Worm (Caenorhabditis elegans) whole organism, early embryonic: ENCODE results near the gene Y42H9B.3.

Source experiments
- B0310.2 ChIP-seq: sonication (generic microtip); optimal IDR thresholded peaks from 2 replicates; lab custom pipeline; 2016; ENCODE audit warnings: mild to moderate bottlenecking, missing genetic modification characterization, missing compliant biosample characterization
- F13C5.2 ChIP-seq: sonication (generic microtip); optimal IDR thresholded peaks from 2 replicates; lab custom pipeline; 2017; ENCODE audit warnings: mild to moderate bottlenecking, missing genetic modification characterization, inconsistent platforms, missing compliant biosample characterization
- aly-1 ChIP-seq: sonication (generic microtip); optimal IDR thresholded peaks from 2 replicates; lab custom pipeline; 2016; ENCODE audit warnings: missing genetic modification characterization, missing compliant biosample characterization
- ama-1 ChIP-seq: fragments of 150-350 bp; optimal IDR thresholded peaks from 2 replicates; lab custom pipeline; 2014
- ceh-13 ChIP-seq: fragments of 200-800 bp; sonication (Bioruptor generic); optimal IDR thresholded peaks from 2 replicates; lab custom pipeline; 2018; ENCODE audit warnings: mild to moderate bottlenecking, missing genetic modification characterization, missing compliant biosample characterization
- ceh-36 ChIP-seq: sonication (generic microtip); optimal IDR thresholded peaks from 2 replicates; lab custom pipeline; 2016; ENCODE audit warnings: missing genetic modification characterization, inconsistent platforms, missing compliant biosample characterization
- ets-7 ChIP-seq: sonication (generic microtip); optimal IDR thresholded peaks from 2 replicates; lab custom pipeline; 2016; ENCODE audit warnings: missing genotype, missing genetic modification characterization, missing compliant biosample characterization
- flt-1 ChIP-seq: fragments of 200-800 bp; sonication (Bioruptor generic); IDR thresholded peaks from 2 replicates; pipeline ENCODE4 v1.3.6; 2022; ENCODE audit warnings: missing genetic modification characterization, missing compliant biosample characterization
- hmbx-1 ChIP-seq: sonication (generic microtip); optimal IDR thresholded peaks from 2 replicates; lab custom pipeline; 2016; ENCODE audit warnings: mild to moderate bottlenecking, missing genetic modification characterization, missing compliant biosample characterization
- hmg-4 ChIP-seq: fragments of 200-800 bp; sonication (Bioruptor generic); optimal IDR thresholded peaks from 2 replicates; lab custom pipeline; 2018; ENCODE audit warnings: mild to moderate bottlenecking, missing genetic modification characterization, missing compliant biosample characterization
- hnd-1 ChIP-seq: sonication (generic microtip); optimal IDR thresholded peaks from 2 replicates; lab custom pipeline; 2016; ENCODE audit warnings: missing genetic modification characterization, missing compliant biosample characterization
- pes-1 ChIP-seq: fragments of 200-800 bp; sonication (Bioruptor generic); IDR thresholded peaks from 2 replicates; pipeline ENCODE4 v1.3.6; 2022; ENCODE audit warnings: missing genetic modification reagents, missing genetic modification characterization, missing compliant biosample characterization
- scrt-1 ChIP-seq: fragments of 200-800 bp; sonication (Bioruptor generic); IDR thresholded peaks from 2 replicates; pipeline ENCODE4 v1.3.6; 2022; ENCODE audit warnings: missing genetic modification characterization, missing compliant biosample characterization
- sea-1 ChIP-seq: fragments of 200-800 bp; sonication (Bioruptor generic); conservative IDR thresholded peaks from 2 replicates; pipeline ENCODE4 v1.3.6; 2022; ENCODE audit warnings: missing genetic modification characterization, missing compliant biosample characterization
- tbx-11 ChIP-seq: fragments of 200-800 bp; sonication (Bioruptor generic); IDR thresholded peaks from 2 replicates; pipeline ENCODE4 v1.3.6; 2022; ENCODE audit warnings: missing genetic modification characterization, missing compliant biosample characterization
- tbx-37 ChIP-seq: fragments of 200-800 bp; sonication (Bioruptor generic); conservative IDR thresholded peaks from 2 replicates; pipeline ENCODE4 v1.3.6; 2022; ENCODE audit warnings: missing genetic modification reagents, missing genetic modification characterization, missing compliant biosample characterization
- tra-4 ChIP-seq: sonication (generic microtip); optimal IDR thresholded peaks from 2 replicates; lab custom pipeline; 2017; ENCODE audit warnings: missing genetic modification characterization, missing compliant biosample characterization

The Y42H9B.3 gene

ce11 chrIV:8042897-8043296 is 30.7 kb upstream of the Y42H9B.3 start:
- TF ChIP-seq hnd-1 (tag; lab: Kevin White, UChicago) (no peak), ceh-13 (GFP tag; lab: Kevin White, UChicago) (no peak), sea-1 (GFP tag; lab: Robert Waterston, UW) (no peak), tra-4 (tag; lab: Kevin White, UChicago) (no peak), aly-1 (tag; lab: Kevin White, UChicago) (no peak), flt-1 (GFP tag; lab: Robert Waterston, UW) (no peak), ama-1 (lab: Kevin White, UChicago) (no peak), tbx-37 (GFP tag; lab: Robert Waterston, UW) (no peak), pes-1 (GFP tag; lab: Robert Waterston, UW) (no peak), scrt-1 (GFP tag; lab: Robert Waterston, UW) (no peak)

ce11 chrIV:8042005-8042404 is 29.8 kb upstream of the Y42H9B.3 start:
- no peak for TF ChIP-seq F13C5.2 (tag; lab: Kevin White, UChicago)
- no peak for TF ChIP-seq hmbx-1 (tag; lab: Kevin White, UChicago)
- TF ChIP-seq ama-1 (lab: Kevin White, UChicago): no peak
- TF ChIP-seq tbx-37 (GFP tag; lab: Robert Waterston, UW): no peak
- TF ChIP-seq ceh-13 (GFP tag; lab: Kevin White, UChicago): no peak
- TF ChIP-seq tra-4 (tag; lab: Kevin White, UChicago): no peak
- TF ChIP-seq ceh-36 (tag; lab: Kevin White, UChicago): no peak
- TF ChIP-seq B0310.2 (tag; lab: Kevin White, UChicago): no peak
- TF ChIP-seq pes-1 (GFP tag; lab: Robert Waterston, UW): no peak
- TF ChIP-seq flt-1 (GFP tag; lab: Robert Waterston, UW): no peak
- TF ChIP-seq sea-1 (GFP tag; lab: Robert Waterston, UW): no peak
- no peak for TF ChIP-seq ets-7 (tag; lab: Kevin White, UChicago)
- TF ChIP-seq hnd-1 (tag; lab: Kevin White, UChicago): no peak
- TF ChIP-seq aly-1 (tag; lab: Kevin White, UChicago): no peak
- TF ChIP-seq tbx-11 (GFP tag; lab: Robert Waterston, UW): no peak
- TF ChIP-seq scrt-1 (GFP tag; lab: Robert Waterston, UW): no peak

ce11 chrIV:8040610-8041317 is 28.5 kb upstream of the Y42H9B.3 start:
- TF ChIP-seq B0310.2 (tag; lab: Kevin White, UChicago) (no peak), tbx-11 (GFP tag; lab: Robert Waterston, UW) (no peak), ama-1 (lab: Kevin White, UChicago) (no peak), ceh-36 (tag; lab: Kevin White, UChicago) (no peak), flt-1 (GFP tag; lab: Robert Waterston, UW) (no peak), hmg-4 (GFP tag; lab: Kevin White, UChicago) (no peak), hmbx-1 (tag; lab: Kevin White, UChicago) (no peak), aly-1 (tag; lab: Kevin White, UChicago) (no peak), scrt-1 (GFP tag; lab: Robert Waterston, UW) (no peak), ceh-13 (GFP tag; lab: Kevin White, UChicago) (no peak), tbx-37 (GFP tag; lab: Robert Waterston, UW) (no peak), ets-7 (tag; lab: Kevin White, UChicago) (no peak), sea-1 (GFP tag; lab: Robert Waterston, UW) (no peak), pes-1 (GFP tag; lab: Robert Waterston, UW) (no peak), tra-4 (tag; lab: Kevin White, UChicago) (no peak), F13C5.2 (tag; lab: Kevin White, UChicago) (no peak), hnd-1 (tag; lab: Kevin White, UChicago) (no peak)

DNA sequence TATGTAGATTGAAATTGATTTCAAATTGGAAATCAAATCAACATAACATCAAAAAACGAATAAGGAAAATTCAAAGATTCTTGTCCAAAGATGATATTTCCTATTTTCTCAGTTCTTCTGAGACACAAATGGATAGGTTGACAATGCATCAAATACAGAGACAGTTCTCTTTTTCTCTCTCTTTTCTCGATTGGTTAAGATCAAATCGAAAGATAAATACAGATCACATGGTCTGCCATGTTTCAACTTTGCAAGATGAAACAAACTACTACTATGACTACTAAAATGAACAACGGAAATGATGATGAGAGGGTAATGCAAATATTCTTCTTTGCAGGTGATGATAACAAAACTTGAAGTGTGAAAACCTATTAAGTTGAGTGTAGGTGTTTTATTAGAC is 24.3 kb upstream of the Y42H9B.3 start:
- TF ChIP-seq sea-1 (GFP tag; lab: Robert Waterston, UW) (no peak), tra-4 (tag; lab: Kevin White, UChicago) (no peak), tbx-37 (GFP tag; lab: Robert Waterston, UW) (no peak), B0310.2 (tag; lab: Kevin White, UChicago) (no peak), F13C5.2 (tag; lab: Kevin White, UChicago) (no peak), aly-1 (tag; lab: Kevin White, UChicago) (no peak)

ce11 chrIV:8034182-8034581 is 22.0 kb upstream of the Y42H9B.3 start:
- TF ChIP-seq hmg-4 (GFP tag; lab: Kevin White, UChicago): no peak
- TF ChIP-seq tra-4 (tag; lab: Kevin White, UChicago): no peak
- TF ChIP-seq pes-1 (GFP tag; lab: Robert Waterston, UW): no peak
- no peak for TF ChIP-seq tbx-11 (GFP tag; lab: Robert Waterston, UW)
- no peak for TF ChIP-seq ama-1 (lab: Kevin White, UChicago)
- TF ChIP-seq B0310.2 (tag; lab: Kevin White, UChicago): no peak
- no peak for TF ChIP-seq aly-1 (tag; lab: Kevin White, UChicago)
- TF ChIP-seq hmbx-1 (tag; lab: Kevin White, UChicago): no peak
- TF ChIP-seq ceh-36 (tag; lab: Kevin White, UChicago): no peak

ce11 chrIV:8032135-8032915 is 20.1 kb upstream of the Y42H9B.3 start:
- no peak for TF ChIP-seq ets-7 (tag; lab: Kevin White, UChicago)
- TF ChIP-seq tbx-37 (GFP tag; lab: Robert Waterston, UW): no peak
- TF ChIP-seq aly-1 (tag; lab: Kevin White, UChicago): no peak
- no peak for TF ChIP-seq scrt-1 (GFP tag; lab: Robert Waterston, UW)
- no peak for TF ChIP-seq tbx-11 (GFP tag; lab: Robert Waterston, UW)
- no peak for TF ChIP-seq pes-1 (GFP tag; lab: Robert Waterston, UW)
- TF ChIP-seq flt-1 (GFP tag; lab: Robert Waterston, UW): no peak
- TF ChIP-seq hmg-4 (GFP tag; lab: Kevin White, UChicago): no peak
- TF ChIP-seq B0310.2 (tag; lab: Kevin White, UChicago): no peak
- no peak for TF ChIP-seq ceh-36 (tag; lab: Kevin White, UChicago)
- no peak for TF ChIP-seq hnd-1 (tag; lab: Kevin White, UChicago)
- TF ChIP-seq F13C5.2 (tag; lab: Kevin White, UChicago): no peak
